Worm (Caenorhabditis elegans) whole organism, late embryonic: Measurements from ENCODE around the gene H21P03.10.

Source experiments
- ama-1 ChIP-seq: fragments of 150-350 bp; optimal IDR thresholded peaks from 2 replicates; lab custom pipeline; 2014
- ceh-18 ChIP-seq: sonication (generic microtip); optimal IDR thresholded peaks from 2 replicates; lab custom pipeline; 2016; ENCODE audit warnings: missing genetic modification characterization, missing compliant biosample characterization
- ceh-2 ChIP-seq: sonication (generic microtip); optimal IDR thresholded peaks from 2 replicates; lab custom pipeline; 2016; ENCODE audit warnings: missing genotype, missing genetic modification characterization, missing compliant biosample characterization
- ceh-24 ChIP-seq: sonication (generic microtip); optimal IDR thresholded peaks from 2 replicates; lab custom pipeline; 2016; ENCODE audit warnings: mild to moderate bottlenecking, missing genetic modification characterization, missing compliant biosample characterization
- ceh-30 ChIP-seq: fragments of 150-350 bp; optimal IDR thresholded peaks from 2 replicates; lab custom pipeline; 2014; ENCODE audit warnings: missing biosample characterization, missing genetic modification characterization
- ceh-31 ChIP-seq: sonication (generic microtip); optimal IDR thresholded peaks from 2 replicates; lab custom pipeline; 2016; ENCODE audit warnings: missing genetic modification characterization, missing compliant biosample characterization
- ceh-45 ChIP-seq: fragments of 200-800 bp; sonication (Bioruptor generic); IDR thresholded peaks from 2 replicates; pipeline ENCODE4 v1.3.6; 2022; ENCODE audit warnings: missing genetic modification reagents, missing genetic modification characterization, missing compliant biosample characterization
- ceh-6 ChIP-seq: fragments of 200-800 bp; sonication (Bioruptor generic); optimal IDR thresholded peaks from 2 replicates; lab custom pipeline; 2018; ENCODE audit warnings: mild to moderate bottlenecking, missing genetic modification characterization, missing compliant biosample characterization
- che-1 ChIP-seq: sonication (generic microtip); optimal IDR thresholded peaks from 2 replicates; lab custom pipeline; 2016; ENCODE audit warnings: mild to moderate bottlenecking, missing genetic modification characterization, missing compliant biosample characterization
- dmd-4 ChIP-seq: sonication (generic microtip); optimal IDR thresholded peaks from 2 replicates; lab custom pipeline; 2016; ENCODE audit warnings: borderline replicate concordance, missing genetic modification characterization, missing compliant biosample characterization
- dve-1 ChIP-seq: sonication (generic microtip); optimal IDR thresholded peaks from 2 replicates; lab custom pipeline; 2017; ENCODE audit warnings: antibody characterized with exemption, mild to moderate bottlenecking, missing genetic modification characterization, missing compliant biosample characterization
- ets-4 ChIP-seq: sonication (generic microtip); optimal IDR thresholded peaks from 2 replicates; lab custom pipeline; 2016; ENCODE audit warnings: missing genetic modification characterization, missing compliant biosample characterization
- gmeb-2 ChIP-seq: sonication (generic microtip); optimal IDR thresholded peaks from 2 replicates; lab custom pipeline; 2016; ENCODE audit warnings: missing genetic modification characterization, inconsistent platforms, missing compliant biosample characterization
- hlh-13 ChIP-seq: fragments of 200-800 bp; sonication (Bioruptor generic); optimal IDR thresholded peaks from 2 replicates; lab custom pipeline; 2018; ENCODE audit warnings: mild to moderate bottlenecking, missing genetic modification characterization, missing compliant biosample characterization
- hlh-15 ChIP-seq: sonication (generic microtip); optimal IDR thresholded peaks from 2 replicates; lab custom pipeline; 2016; ENCODE audit warnings: missing genetic modification characterization, missing compliant biosample characterization
- lin-11 ChIP-seq: fragments of 200-800 bp; sonication (Bioruptor generic); optimal IDR thresholded peaks from 2 replicates; lab custom pipeline; 2018; ENCODE audit warnings: mild to moderate bottlenecking, missing genetic modification characterization, missing compliant biosample characterization
- madf-2 ChIP-seq: sonication (generic microtip); optimal IDR thresholded peaks from 2 replicates; lab custom pipeline; 2017; ENCODE audit warnings: missing genetic modification characterization, missing compliant biosample characterization
- nfya-1 ChIP-seq: sonication (generic microtip); optimal IDR thresholded peaks from 2 replicates; lab custom pipeline; 2017; ENCODE audit warnings: missing genetic modification characterization, mild to moderate bottlenecking, missing compliant biosample characterization, antibody characterized with exemption, moderate library complexity
- nhr-11 ChIP-seq: fragments of 150-350 bp; optimal IDR thresholded peaks from 2 replicates; lab custom pipeline; 2014; ENCODE audit warnings: missing biosample characterization, missing genetic modification characterization
- npax-4 ChIP-seq: sonication (generic microtip); optimal IDR thresholded peaks from 2 replicates; lab custom pipeline; 2016; ENCODE audit warnings: missing genetic modification characterization, missing compliant biosample characterization
- odd-2 ChIP-seq: sonication (generic microtip); optimal IDR thresholded peaks from 2 replicates; lab custom pipeline; 2017; ENCODE audit warnings: antibody characterized with exemption, mild to moderate bottlenecking, missing genetic modification characterization, missing compliant biosample characterization
- pag-3 ChIP-seq: sonication (generic microtip); optimal IDR thresholded peaks from 2 replicates; lab custom pipeline; 2016; ENCODE audit warnings: missing compliant biosample characterization, missing genetic modification characterization, borderline replicate concordance
- pat-9 ChIP-seq: fragments of 200-800 bp; sonication (Bioruptor generic); optimal IDR thresholded peaks from 2 replicates; lab custom pipeline; 2018; ENCODE audit warnings: mild to moderate bottlenecking, missing genetic modification characterization, moderate library complexity, missing compliant biosample characterization
- pha-2 ChIP-seq: sonication (generic microtip); optimal IDR thresholded peaks from 2 replicates; lab custom pipeline; 2017; ENCODE audit warnings: mild to moderate bottlenecking, missing genetic modification characterization, missing compliant biosample characterization
- ref-2 ChIP-seq: sonication (generic microtip); optimal IDR thresholded peaks from 2 replicates; lab custom pipeline; 2016; ENCODE audit warnings: missing genetic modification characterization, missing compliant biosample characterization
- sdc-2 ChIP-seq: sonication (generic microtip); optimal IDR thresholded peaks from 2 replicates; lab custom pipeline; 2016; ENCODE audit warnings: missing genotype, missing genetic modification characterization, missing compliant biosample characterization
- sox-4 ChIP-seq: sonication (generic microtip); optimal IDR thresholded peaks from 2 replicates; lab custom pipeline; 2017; ENCODE audit warnings: mild to moderate bottlenecking, missing genetic modification characterization, inconsistent platforms, missing compliant biosample characterization
- syd-9 ChIP-seq: sonication (generic microtip); optimal IDR thresholded peaks from 2 replicates; lab custom pipeline; 2016; ENCODE audit warnings: mild to moderate bottlenecking, missing genetic modification characterization, moderate library complexity, missing compliant biosample characterization
- tbx-2 ChIP-seq: sonication (generic microtip); optimal IDR thresholded peaks from 2 replicates; lab custom pipeline; 2016; ENCODE audit warnings: missing genetic modification characterization, missing compliant biosample characterization
- ttx-3 ChIP-seq: sonication (generic microtip); optimal IDR thresholded peaks from 2 replicates; lab custom pipeline; 2016; ENCODE audit warnings: missing genetic modification reagents, missing genetic modification characterization, missing compliant biosample characterization
- unc-3 ChIP-seq, 2 experiments: fragments of 200-800 bp in 1 of 2; sonication (Bioruptor generic) in 1 of 2; sonication (generic microtip) in 1 of 2; conservative IDR thresholded peaks in 1 of 2; optimal IDR thresholded peaks in 1 of 2; 2 replicates each; pipeline versions ENCODE4 v1.3.6 to Lab custom; 2016 to 2022; ENCODE audit warnings: missing compliant biosample characterization in 2 of 2, missing genetic modification characterization in 2 of 2, missing genetic modification reagents in 1 of 2
- unc-42 ChIP-seq: sonication (generic microtip); optimal IDR thresholded peaks from 2 replicates; lab custom pipeline; 2016; ENCODE audit warnings: missing genotype, missing genetic modification characterization, missing compliant biosample characterization
- unc-55 ChIP-seq: sonication (generic microtip); optimal IDR thresholded peaks from 2 replicates; lab custom pipeline; 2017; ENCODE audit warnings: missing biosample characterization, missing genetic modification reagents, missing genetic modification characterization
- zip-5 ChIP-seq: sonication (generic microtip); optimal IDR thresholded peaks from 2 replicates; lab custom pipeline; 2016; ENCODE audit warnings: missing genetic modification characterization, missing compliant biosample characterization
- ztf-16 ChIP-seq: sonication (generic microtip); optimal IDR thresholded peaks from 2 replicates; lab custom pipeline; 2017; ENCODE audit warnings: missing genetic modification characterization, missing compliant biosample characterization

H21P03.10 gene

DNA sequence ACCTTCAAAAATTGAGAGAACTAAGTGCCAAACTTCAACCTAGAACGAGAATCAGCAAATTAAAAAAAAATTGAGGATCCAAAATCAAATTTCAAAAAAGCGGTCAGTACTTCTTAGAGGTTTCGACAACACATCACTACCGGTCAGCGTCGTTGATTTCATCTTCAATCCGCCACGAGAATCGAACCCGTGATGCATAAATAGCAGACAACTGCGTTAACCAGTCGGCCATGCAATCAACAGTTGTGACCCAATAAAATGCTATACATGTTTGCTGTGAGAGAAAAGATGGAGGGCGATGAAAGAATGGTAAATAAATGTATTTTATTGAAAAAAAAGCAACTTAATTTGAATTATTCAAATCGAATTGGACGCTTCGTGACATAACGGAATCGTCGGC is 49.2 kb downstream of the H21P03.10 start (continued):
- peak; percentile 71 for TF ChIP-seq nfya-1 (tag; lab: Kevin White, UChicago)
- peak; percentile 75 for TF ChIP-seq gmeb-2
- TF ChIP-seq ama-1 (lab: Kevin White, UChicago), result no peak
- TF ChIP-seq pat-9 (tag; lab: Kevin White, UChicago), result peak; percentile 80
- peak; percentile 80 for TF ChIP-seq ceh-45 (GFP tag; lab: Robert Waterston, UW)
- peak; percentile 80 for TF ChIP-seq sox-4 (tag; lab: Kevin White, UChicago)
- TF ChIP-seq ets-4 (tag; lab: Kevin White, UChicago), result peak; percentile 48
- TF ChIP-seq dmd-4, result no peak
- TF ChIP-seq unc-55 (GFP tag; lab: Kevin White, UChicago), result no peak
- peak; percentile 69; the same call in 1 of the 2 replicates for TF ChIP-seq unc-3 (GFP tag; conservative IDR thresholded peaks at IDR 0.05; lab: Robert Waterston, UW)
- peak; percentile 59 for TF ChIP-seq unc-3 (tag; optimal IDR thresholded peaks at IDR 0.05; lab: Kevin White, UChicago)
- TF ChIP-seq odd-2 (tag; lab: Kevin White, UChicago), result peak; percentile 50
- TF ChIP-seq lin-11 (tag; lab: Kevin White, UChicago), result peak; percentile 80
- TF ChIP-seq pag-3 (tag; lab: Kevin White, UChicago), result no peak
- TF ChIP-seq sdc-2 (tag; lab: Kevin White, UChicago), result peak; percentile 72
- peak; percentile 40 for TF ChIP-seq ceh-24 (tag; lab: Kevin White, UChicago)
- TF ChIP-seq ztf-16 (tag; lab: Kevin White, UChicago), result peak; percentile 79
- TF ChIP-seq ceh-6 (GFP tag; lab: Kevin White, UChicago), result peak; percentile 84
- peak; percentile 74 for TF ChIP-seq hlh-13
- TF ChIP-seq ceh-2 (tag; lab: Kevin White, UChicago), result peak; percentile 72
- TF ChIP-seq ceh-30, result no peak
- TF ChIP-seq hlh-15 (tag; lab: Kevin White, UChicago), result peak; percentile 23
- peak; percentile 81 for TF ChIP-seq dve-1 (tag; lab: Kevin White, UChicago)
- TF ChIP-seq ceh-18 (tag; lab: Kevin White, UChicago), result peak; percentile 77
- TF ChIP-seq madf-2 (tag; lab: Kevin White, UChicago), result peak; percentile 66
- TF ChIP-seq ttx-3, result peak; percentile 79
- peak; percentile 68 for TF ChIP-seq ceh-31 (tag; lab: Kevin White, UChicago)
- peak; percentile 83 for TF ChIP-seq pha-2 (tag; lab: Kevin White, UChicago)
- TF ChIP-seq che-1 (tag; lab: Kevin White, UChicago), result peak; percentile 81
- TF ChIP-seq unc-42 (tag; lab: Kevin White, UChicago), result peak; percentile 46
- peak; percentile 73 for TF ChIP-seq ref-2 (tag; lab: Kevin White, UChicago)
- TF ChIP-seq zip-5 (tag; lab: Kevin White, UChicago), result peak; percentile 34
- no peak for TF ChIP-seq nhr-11 (tag; lab: Kevin White, UChicago)
- peak; percentile 72 for TF ChIP-seq tbx-2 (tag; lab: Kevin White, UChicago)
- peak; percentile 82 for TF ChIP-seq syd-9 (tag; lab: Kevin White, UChicago)
- peak; percentile 67 for TF ChIP-seq npax-4 (tag; lab: Kevin White, UChicago)
